Worm (Caenorhabditis elegans) whole organism, late embryonic: Measurements from ENCODE around the gene T28D6.6.

ENCODE experiments used
- ama-1 ChIP-seq: fragments of 150-350 bp; optimal IDR thresholded peaks from 2 replicates; lab custom pipeline; 2014
- ceh-30 ChIP-seq: fragments of 150-350 bp; optimal IDR thresholded peaks from 2 replicates; lab custom pipeline; 2014; ENCODE audit warnings: missing biosample characterization, missing genetic modification characterization
- ceh-48 ChIP-seq: sonication (generic microtip); optimal IDR thresholded peaks from 2 replicates; lab custom pipeline; 2016; ENCODE audit warnings: missing genetic modification characterization, inconsistent platforms, missing compliant biosample characterization
- che-1 ChIP-seq: sonication (generic microtip); optimal IDR thresholded peaks from 2 replicates; lab custom pipeline; 2016; ENCODE audit warnings: mild to moderate bottlenecking, missing genetic modification characterization, missing compliant biosample characterization
- hlh-30 ChIP-seq: sonication (generic microtip); optimal IDR thresholded peaks from 2 replicates; lab custom pipeline; 2017; ENCODE audit warnings: antibody characterized with exemption, missing genetic modification characterization, missing compliant biosample characterization; ENCODE audit not compliant: insufficient read depth
- lim-6 ChIP-seq: sonication (generic microtip); optimal IDR thresholded peaks from 2 replicates; lab custom pipeline; 2016; ENCODE audit warnings: missing genetic modification characterization, missing compliant biosample characterization
- pag-3 ChIP-seq: sonication (generic microtip); optimal IDR thresholded peaks from 2 replicates; lab custom pipeline; 2016; ENCODE audit warnings: missing compliant biosample characterization, missing genetic modification characterization, borderline replicate concordance
- ref-2 ChIP-seq: sonication (generic microtip); optimal IDR thresholded peaks from 2 replicates; lab custom pipeline; 2016; ENCODE audit warnings: missing genetic modification characterization, missing compliant biosample characterization
- sdc-2 ChIP-seq: sonication (generic microtip); optimal IDR thresholded peaks from 2 replicates; lab custom pipeline; 2016; ENCODE audit warnings: missing genotype, missing genetic modification characterization, missing compliant biosample characterization
- tbx-2 ChIP-seq: sonication (generic microtip); optimal IDR thresholded peaks from 2 replicates; lab custom pipeline; 2016; ENCODE audit warnings: missing genetic modification characterization, missing compliant biosample characterization
- ttx-3 ChIP-seq: sonication (generic microtip); optimal IDR thresholded peaks from 2 replicates; lab custom pipeline; 2016; ENCODE audit warnings: missing genetic modification reagents, missing genetic modification characterization, missing compliant biosample characterization
- unc-86 ChIP-seq: sonication (generic microtip); optimal IDR thresholded peaks from 2 replicates; lab custom pipeline; 2016; ENCODE audit warnings: missing genetic modification characterization, missing compliant biosample characterization
- zip-5 ChIP-seq: sonication (generic microtip); optimal IDR thresholded peaks from 2 replicates; lab custom pipeline; 2016; ENCODE audit warnings: missing genetic modification characterization, missing compliant biosample characterization

- no peak for TF ChIP-seq che-1 (tag; lab: Kevin White, UChicago)
- no peak for TF ChIP-seq tbx-2 (tag; lab: Kevin White, UChicago)
- no peak for TF ChIP-seq unc-86 (tag; lab: Kevin White, UChicago)
- no peak for TF ChIP-seq ceh-48 (tag; lab: Kevin White, UChicago)
- TF ChIP-seq ceh-30: no peak
- no peak for TF ChIP-seq pag-3 (tag; lab: Kevin White, UChicago)
- no peak for TF ChIP-seq ref-2 (tag; lab: Kevin White, UChicago)
- TF ChIP-seq hlh-30: no peak
- TF ChIP-seq sdc-2 (tag; lab: Kevin White, UChicago): no peak
- TF ChIP-seq zip-5 (tag; lab: Kevin White, UChicago): no peak
- no peak for TF ChIP-seq ttx-3 (tag; lab: Kevin White, UChicago)
- no peak for TF ChIP-seq ama-1
- no peak for TF ChIP-seq lim-6
Measured at ce11 chrIII:11343041-11343440, at the start of gene T28D6.6, which contains the start of gene pen-2.
